Worm (Caenorhabditis elegans) whole organism, L3 larva: ENCODE results near the gene crn-7.
A peak's percentile ranks its signal among the peaks of the same experiment; 100 is the strongest.

Source experiments
- ceh-16 ChIP-seq: sonication (generic microtip); optimal IDR thresholded peaks from 2 replicates; lab custom pipeline; 2017; ENCODE audit warnings: missing biosample characterization, missing genetic modification characterization
- ceh-28 ChIP-seq: fragments of 150-350 bp; optimal IDR thresholded peaks from 2 replicates; lab custom pipeline; 2014; ENCODE audit warnings: missing biosample characterization, missing genetic modification reagents, missing genetic modification characterization
- ceh-82 ChIP-seq: fragments of 150-350 bp; optimal IDR thresholded peaks from 2 replicates; lab custom pipeline; 2014; ENCODE audit warnings: missing biosample characterization, missing genetic modification characterization
- ceh-9 ChIP-seq: sonication (generic microtip); optimal IDR thresholded peaks from 2 replicates; lab custom pipeline; 2018; ENCODE audit warnings: missing biosample characterization, missing genetic modification characterization
- daf-12 ChIP-seq: fragments of 150-350 bp; optimal IDR thresholded peaks from 2 replicates; lab custom pipeline; 2014; ENCODE audit warnings: missing biosample characterization, missing genetic modification reagents, missing genetic modification characterization
- elt-1 ChIP-seq: fragments of 150-350 bp; optimal IDR thresholded peaks from 2 replicates; lab custom pipeline; 2014; ENCODE audit warnings: missing biosample characterization, missing genetic modification characterization
- elt-2 ChIP-seq: sonication (generic microtip); optimal IDR thresholded peaks from 2 replicates; lab custom pipeline; 2016; ENCODE audit warnings: missing genetic modification reagents, mild to moderate bottlenecking, missing genetic modification characterization, missing compliant biosample characterization
- elt-3 ChIP-seq, 3 experiments: fragments of 150-350 bp in 1 of 3; sonication (generic microtip) in 2 of 3; optimal IDR thresholded peaks; 2 replicates in 2 of 3; 4 replicates in 1 of 3; lab custom pipeline; 2014 to 2017; ENCODE audit warnings: missing biosample characterization in 3 of 3, missing genetic modification characterization in 3 of 3
- fkh-10 ChIP-seq: sonication (generic microtip); optimal IDR thresholded peaks from 2 replicates; lab custom pipeline; 2017; ENCODE audit warnings: missing biosample characterization, missing genetic modification reagents, missing genetic modification characterization
- fkh-2 ChIP-seq: fragments of 150-350 bp; optimal IDR thresholded peaks from 2 replicates; lab custom pipeline; 2014; ENCODE audit warnings: missing biosample characterization, missing genetic modification reagents, missing genetic modification characterization
- fos-1 ChIP-seq: fragments of 150-350 bp; optimal IDR thresholded peaks from 2 replicates; lab custom pipeline; 2014; ENCODE audit warnings: missing biosample characterization, missing genetic modification characterization
- lin-15B ChIP-seq: fragments of 150-350 bp; optimal IDR thresholded peaks from 2 replicates; lab custom pipeline; 2014; ENCODE audit warnings: missing biosample characterization, missing genetic modification characterization
- lin-39 ChIP-seq: fragments of 150-350 bp; optimal IDR thresholded peaks from 2 replicates; lab custom pipeline; 2018; ENCODE audit warnings: missing biosample characterization, missing genetic modification reagents, missing genetic modification characterization
- lsy-12 ChIP-seq: sonication (generic microtip); optimal IDR thresholded peaks from 2 replicates; lab custom pipeline; 2016; ENCODE audit warnings: mild to moderate bottlenecking, missing genetic modification characterization, missing compliant biosample characterization
- mml-1 ChIP-seq: fragments of 150-350 bp; sonication (generic microtip); optimal IDR thresholded peaks from 3 replicates; lab custom pipeline; 2014; ENCODE audit warnings: missing biosample characterization, missing genetic modification characterization
- nfya-1 ChIP-seq: sonication (generic microtip); optimal IDR thresholded peaks from 2 replicates; lab custom pipeline; 2017; ENCODE audit warnings: missing genetic modification characterization, mild to moderate bottlenecking, missing compliant biosample characterization, antibody characterized with exemption, moderate library complexity; ENCODE audit not compliant: insufficient read depth
- nhr-11 ChIP-seq: fragments of 150-350 bp; optimal IDR thresholded peaks from 2 replicates; lab custom pipeline; 2014; ENCODE audit warnings: missing biosample characterization, missing genetic modification characterization
- nhr-12 ChIP-seq: fragments of 150-350 bp; optimal IDR thresholded peaks from 2 replicates; lab custom pipeline; 2014; ENCODE audit warnings: missing biosample characterization, missing genetic modification characterization
- nhr-237 ChIP-seq: fragments of 150-350 bp; optimal IDR thresholded peaks from 2 replicates; lab custom pipeline; 2014; ENCODE audit warnings: missing biosample characterization, missing genetic modification characterization
- nhr-25 ChIP-seq: sonication (generic microtip); optimal IDR thresholded peaks from 2 replicates; lab custom pipeline; 2017; ENCODE audit warnings: missing biosample characterization, missing genetic modification characterization
- nhr-76 ChIP-seq: fragments of 150-350 bp; sonication (generic microtip); optimal IDR thresholded peaks from 5 replicates; lab custom pipeline; 2014; ENCODE audit warnings: missing biosample characterization, missing genetic modification characterization
- pha-4 ChIP-seq: fragments of 150-350 bp; optimal IDR thresholded peaks from 2 replicates; lab custom pipeline; 2014; ENCODE audit warnings: missing biosample characterization, missing genetic modification reagents, missing genetic modification characterization
- pqm-1 ChIP-seq: fragments of 150-350 bp; optimal IDR thresholded peaks from 2 replicates; lab custom pipeline; 2017; ENCODE audit warnings: missing biosample characterization, missing genetic modification characterization, inconsistent platforms
- skn-1 ChIP-seq: fragments of 150-350 bp; optimal IDR thresholded peaks from 2 replicates; lab custom pipeline; 2014; ENCODE audit warnings: missing biosample characterization, missing genetic modification characterization
- tbx-2 ChIP-seq: sonication (generic microtip); optimal IDR thresholded peaks from 2 replicates; lab custom pipeline; 2016; ENCODE audit warnings: mild to moderate bottlenecking, missing genetic modification characterization, missing compliant biosample characterization
- zag-1 ChIP-seq: fragments of 150-350 bp; optimal IDR thresholded peaks from 2 replicates; lab custom pipeline; 2014; ENCODE audit warnings: missing biosample characterization, missing genetic modification characterization
- ztf-4 ChIP-seq: fragments of 150-350 bp; optimal IDR thresholded peaks from 2 replicates; lab custom pipeline; 2014; ENCODE audit warnings: missing biosample characterization, missing genetic modification characterization

crn-7 gene

DNA sequence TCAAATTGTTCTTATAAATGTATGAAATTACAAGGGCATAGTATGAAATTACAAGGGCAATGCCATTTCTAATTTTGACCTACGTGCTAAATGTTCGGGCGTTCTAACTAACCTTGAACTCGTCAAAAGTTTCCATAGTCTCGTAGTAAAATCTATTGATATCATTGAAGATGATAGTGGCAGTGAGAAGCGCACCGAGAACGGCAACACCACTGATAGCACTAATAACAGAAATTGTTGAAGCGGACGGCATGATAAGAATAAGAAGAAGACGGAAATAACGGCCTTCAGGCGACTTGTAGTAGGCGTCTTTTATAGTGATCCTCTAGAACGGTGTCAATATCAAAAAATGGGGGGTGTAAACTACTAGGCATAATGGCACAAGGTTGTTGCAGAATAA is 5.0 kb upstream of the crn-7 start, which contains the start of gene col-91:
col-91 (minus strand) TSS at position 288 of the 400 bp plus-strand sequence.
- TF ChIP-seq elt-3 (tag; optimal IDR thresholded peaks at IDR 0.05; lab: Kevin White, UChicago) (peak in 1 of 3 experiments; percentile 90), nhr-25 (tag; lab: Kevin White, UChicago) (peak; percentile 78), lin-15B (tag; lab: Kevin White, UChicago) (no peak)

DNA sequence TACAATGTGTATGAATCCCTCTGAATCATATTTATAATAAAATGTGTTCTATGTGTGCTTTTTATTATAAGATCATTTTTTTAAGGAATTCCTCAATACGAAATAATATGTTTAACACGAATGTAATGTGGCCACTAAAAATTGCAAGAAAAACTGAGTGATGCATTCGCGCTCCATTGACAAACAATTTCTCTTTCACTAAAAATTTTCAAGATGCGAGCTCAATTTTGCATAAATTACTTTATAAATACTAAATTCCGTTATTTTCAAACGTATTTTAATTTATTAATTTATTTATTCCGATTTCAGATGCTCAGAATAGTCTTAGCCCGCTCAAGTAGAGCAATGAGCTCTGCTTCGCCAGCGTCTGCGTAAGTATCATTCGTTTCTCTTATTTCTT is 2.6 kb upstream of the crn-7 start, which contains the start of gene mrps-9:
mrps-9 (plus strand) TSS at position 310 of the 400 bp plus-strand sequence.
- TF ChIP-seq ceh-28 (tag; lab: Kevin White, UChicago) (no peak), nfya-1 (peak; percentile 3), lin-15B (tag; lab: Kevin White, UChicago) (peak; percentile 51)

ce11 chrIII:8271676-8272225 is 3.4 kb downstream of the crn-7 start, which contains the start of the genes mps-4 and F09G8.10:
TSS of gene mps-4 (minus strand) at chrIII:8271776.
TSS of gene F09G8.10 (minus strand) at chrIII:8272175.
- TF ChIP-seq pqm-1 (tag; lab: Kevin White, UChicago): no peak
- TF ChIP-seq nhr-12: no peak

DNA sequence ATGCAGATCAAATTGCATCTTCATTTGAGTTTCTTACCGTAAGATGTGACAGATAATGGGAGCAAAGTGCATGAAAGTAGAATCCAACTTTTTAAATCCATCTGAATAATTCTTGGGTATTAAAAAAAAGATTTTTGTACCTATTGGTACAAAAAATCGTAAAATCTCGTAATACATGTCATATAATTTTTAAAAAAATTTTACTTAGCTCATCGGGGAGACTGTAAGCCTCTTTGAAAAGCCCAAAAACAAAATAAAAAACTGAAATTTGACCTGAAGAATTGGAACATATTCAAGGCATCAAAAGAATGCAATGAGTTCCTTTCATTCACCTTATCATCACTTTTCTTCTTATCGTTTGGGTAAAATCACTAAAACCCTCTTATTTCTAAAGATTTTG is 7.5 kb downstream of the crn-7 start, which contains the start of gene clec-160:
clec-160 (minus strand) TSS at position 101 of the 400 bp plus-strand sequence.
- TF ChIP-seq elt-2 (tag; lab: Kevin White, UChicago) (peak; percentile 6), nhr-11 (no peak)

- TF ChIP-seq mml-1 (tag; lab: Kevin White, UChicago): no peak
- TF ChIP-seq nhr-237 (tag; lab: Kevin White, UChicago): no peak
- no peak for TF ChIP-seq elt-3 (tag; optimal IDR thresholded peaks at IDR 0.05; lab: Kevin White, UChicago)
- no peak for TF ChIP-seq ceh-9 (tag; lab: Kevin White, UChicago)
- TF ChIP-seq ceh-82 (tag; lab: Kevin White, UChicago): no peak
- no peak for TF ChIP-seq skn-1 (tag; lab: Kevin White, UChicago)
- TF ChIP-seq fos-1 (tag; lab: Kevin White, UChicago): no peak
Measured at ce11 chrIII:8278801-8279200, 10.5 kb downstream of the crn-7 start, which contains the start of gene mig-10. TSS of gene mig-10 (plus strand) at chrIII:8279101.

ce11 chrIII:8279567-8279966 is 11.2 kb downstream of the crn-7 start:
- TF ChIP-seq elt-2 (tag; lab: Kevin White, UChicago) (no peak), lin-39 (tag; lab: Kevin White, UChicago) (no peak), ceh-28 (tag; lab: Kevin White, UChicago) (no peak), elt-1 (tag; lab: Kevin White, UChicago) (peak; percentile 20), nfya-1 (no peak), nhr-11 (no peak), lsy-12 (no peak)

DNA sequence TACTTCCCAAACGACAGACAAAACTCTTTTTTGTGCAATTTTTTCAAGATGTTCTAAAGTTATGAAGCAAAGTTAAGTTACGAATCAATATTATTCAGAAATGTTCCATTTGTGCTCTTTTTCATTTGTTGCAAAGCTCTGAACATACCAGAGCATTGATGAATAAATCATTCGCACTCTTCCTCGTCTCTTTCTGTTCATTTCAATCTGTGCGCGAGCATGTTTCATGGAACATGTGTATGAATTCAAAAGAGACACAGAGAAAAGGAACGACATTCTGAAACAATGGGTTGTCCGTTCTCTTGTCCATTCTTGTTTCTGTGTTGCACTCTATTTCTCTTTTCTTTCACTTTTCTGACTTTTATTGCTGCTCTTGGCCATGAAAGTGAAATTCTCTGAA is 12.0 kb downstream of the crn-7 start:
- TF ChIP-seq nhr-25 (tag; lab: Kevin White, UChicago) (no peak), ceh-16 (no peak), fkh-2 (tag; lab: Kevin White, UChicago) (no peak), mml-1 (tag; lab: Kevin White, UChicago) (no peak), lin-15B (tag; lab: Kevin White, UChicago) (no peak), skn-1 (tag; lab: Kevin White, UChicago) (no peak), pha-4 (tag; lab: Kevin White, UChicago) (no peak), ztf-4 (tag; lab: Kevin White, UChicago) (no peak), tbx-2 (no peak), nhr-76 (tag; lab: Kevin White, UChicago) (no peak), nfya-1 (no peak), zag-1 (tag; lab: Kevin White, UChicago) (no peak), fos-1 (tag; lab: Kevin White, UChicago) (no peak), daf-12 (no peak), fkh-10 (GFP tag; lab: Kevin White, UChicago) (no peak)
